Fruit fly (Drosophila melanogaster) S2 (cell line): ENCODE results near the gene Nrg.

Source experiments
- CG8478 ChIP-seq: fragments of >200 bp; optimal IDR thresholded peaks from 2 replicates; lab custom pipeline; 2018
- CTCF ChIP-seq, 2 experiments: fragments of >200 bp; optimal IDR thresholded peaks; 2 replicates each; lab custom pipeline; 2018

dm6 chrX:8501374-8501773, 15.8 kb upstream of the Nrg start:
- no peak for TF ChIP-seq CTCF (optimal IDR thresholded peaks at IDR 0.05; lab: Kevin White, UChicago)
- no peak for TF ChIP-seq CG8478
